Fruit fly (Drosophila melanogaster) whole organism: Measurements from ENCODE around the gene Ret.

Source experiments
- CG8478 ChIP-seq: fragments of >200 bp; optimal IDR thresholded peaks from 2 replicates; lab custom pipeline; 2018; ENCODE audit warnings: inconsistent platforms
- EcR ChIP-seq, 2 experiments: fragments of >200 bp; optimal IDR thresholded peaks; 2 replicates each; lab custom pipeline; 2017; ENCODE audit warnings: missing biosample characterization in 2 of 2, missing genetic modification characterization in 2 of 2, missing genetic modification reagents in 2 of 2
- psq ChIP-seq: fragments of >200 bp; optimal IDR thresholded peaks from 2 replicates; lab custom pipeline; 2017
- usp ChIP-seq: fragments of >200 bp; optimal IDR thresholded peaks from 2 replicates; lab custom pipeline; 2017; ENCODE audit warnings: missing biosample characterization, missing genetic modification characterization, mixed read lengths

dm6 chr2L:21187753-21188152 lies 10.8 kb downstream of the Ret start:
- TF ChIP-seq psq (lab: Kevin White, UChicago) (no peak), usp (GFP tag; lab: Kevin White, UChicago) (no peak), CG8478 (lab: Kevin White, UChicago) (no peak), EcR (GFP tag; optimal IDR thresholded peaks at IDR 0.05; lab: Kevin White, UChicago) (no peak)
